Fruit fly (Drosophila melanogaster): Measurements from ENCODE around the gene ICA69.

DNA sequence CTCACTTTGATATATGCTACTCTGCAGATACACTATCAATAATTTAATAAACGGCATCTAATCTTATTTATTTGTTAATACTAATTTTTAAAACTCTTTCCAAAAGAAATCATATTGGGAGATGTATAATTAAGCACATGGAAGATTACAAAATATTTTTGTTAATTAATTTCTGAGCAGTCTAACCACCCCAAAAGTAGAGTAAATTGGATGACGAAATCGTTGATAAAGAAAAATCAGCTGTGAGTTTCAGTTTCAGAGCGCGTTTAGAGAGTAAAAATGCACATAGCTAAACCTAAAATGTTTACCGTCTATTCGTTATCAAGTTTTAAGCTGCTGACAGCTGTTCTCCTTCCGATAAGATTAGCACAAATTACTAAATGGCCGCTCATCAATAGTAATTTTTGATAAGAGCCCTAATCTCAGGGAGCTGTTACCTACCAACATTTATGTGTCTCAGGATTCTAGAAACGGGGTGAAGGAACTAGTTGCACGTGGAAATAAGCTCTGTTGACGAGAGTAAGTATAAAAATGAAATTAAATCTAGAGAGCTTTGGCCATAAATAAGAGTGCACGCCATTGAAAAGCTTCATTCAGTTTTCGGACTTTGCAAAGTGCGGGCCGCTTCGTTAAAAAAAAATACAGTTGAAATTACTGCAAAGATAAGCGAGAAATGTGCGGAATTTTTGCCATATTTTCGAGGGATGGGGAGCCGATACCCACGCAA lies 41.4 kb downstream of the ICA69 start, which contains the start of the genes chb and AsnS:
- no peak for TF ChIP-seq psq (optimal IDR thresholded peaks at IDR 0.05)
- peak in 1 of 2 experiments; percentile 6 for TF ChIP-seq EcR (GFP tag; optimal IDR thresholded peaks at IDR 0.05)
- TF ChIP-seq usp (GFP tag; optimal IDR thresholded peaks at IDR 0.05), result no peak
- no peak for TF ChIP-seq pan (optimal IDR thresholded peaks at IDR 0.05)
- no peak for TF ChIP-seq Dll (optimal IDR thresholded peaks at IDR 0.05)
